Fruit fly (Drosophila melanogaster) whole organism, wandering third instar larva: ENCODE results near the gene Drice.

Experiments used
- Abd-B ChIP-seq: fragments of >200 bp; optimal IDR thresholded peaks from 2 replicates; lab custom pipeline; 2017; ENCODE audit warnings: missing biosample characterization, missing genetic modification characterization
- CG32264 ChIP-seq: fragments of 200-800 bp; sonication (Bioruptor generic); optimal IDR thresholded peaks from 2 replicates; lab custom pipeline; 2016; ENCODE audit warnings: missing biosample characterization, missing genetic modification characterization
- CG9705 ChIP-seq: fragments of 200-800 bp; sonication (Bioruptor generic); optimal IDR thresholded peaks from 2 replicates; lab custom pipeline; 2018; ENCODE audit warnings: missing biosample characterization, mild to moderate bottlenecking, missing genetic modification characterization
- CrebA ChIP-seq: fragments of 200-800 bp; sonication (Bioruptor generic); optimal IDR thresholded peaks from 2 replicates; lab custom pipeline; 2016; ENCODE audit warnings: missing biosample characterization, mild to moderate bottlenecking, missing genetic modification characterization, borderline replicate concordance
- Dfd ChIP-seq: fragments of >200 bp; optimal IDR thresholded peaks from 2 replicates; lab custom pipeline; 2017; ENCODE audit warnings: missing biosample characterization, missing genetic modification characterization
- Dif ChIP-seq: fragments of 200-275, 200-300 bp; sonication (Bioruptor generic); optimal IDR thresholded peaks from 2 replicates; lab custom pipeline; 2018; ENCODE audit warnings: missing biosample characterization, missing genetic modification characterization; ENCODE audit not compliant: partially characterized antibody
- GATAd ChIP-seq: sonication (Bioruptor generic); optimal IDR thresholded peaks from 2 replicates; lab custom pipeline; 2016; ENCODE audit warnings: missing biosample characterization, missing genetic modification characterization
- HLH106 ChIP-seq: fragments of 200-800 bp; optimal IDR thresholded peaks from 3 replicates; lab custom pipeline; 2019; ENCODE audit warnings: missing biosample characterization, mild to moderate bottlenecking, missing genetic modification characterization, moderate library complexity
- Hnf4 ChIP-seq: fragments of 200-800 bp; sonication (Bioruptor generic); optimal IDR thresholded peaks from 2 replicates; lab custom pipeline; 2016; ENCODE audit warnings: missing biosample characterization, mild to moderate bottlenecking, missing genetic modification characterization
- Hr78 ChIP-seq: fragments of >200 bp; optimal IDR thresholded peaks from 2 replicates; lab custom pipeline; 2017; ENCODE audit warnings: missing biosample characterization, missing genetic modification characterization
- Hr83 ChIP-seq: fragments of 200-300 bp; sonication (Bioruptor generic); optimal IDR thresholded peaks from 2 replicates; lab custom pipeline; 2016; ENCODE audit warnings: missing biosample characterization, mild to moderate bottlenecking, missing genetic modification characterization, moderate library complexity; ENCODE audit not compliant: poor library complexity, severe bottlenecking
- Jra ChIP-seq: sonication (Bioruptor generic); optimal IDR thresholded peaks from 2 replicates; lab custom pipeline; 2016; ENCODE audit warnings: missing biosample characterization, missing genetic modification characterization
- Mio ChIP-seq: sonication (Bioruptor generic); optimal IDR thresholded peaks from 2 replicates; lab custom pipeline; 2016; ENCODE audit warnings: missing biosample characterization, missing genetic modification characterization
- Myc ChIP-seq: fragments of >200 bp; optimal IDR thresholded peaks from 2 replicates; lab custom pipeline; 2017
- N ChIP-seq: fragments of >200 bp; optimal IDR thresholded peaks from 2 replicates; lab custom pipeline; 2018; ENCODE audit warnings: missing biosample characterization, missing external identifiers, missing genetic modification characterization
- OdsH ChIP-seq: fragments of 200-800 bp; sonication (Bioruptor generic); optimal IDR thresholded peaks from 2 replicates; lab custom pipeline; 2016; ENCODE audit warnings: missing biosample characterization, mild to moderate bottlenecking, missing genetic modification characterization
- Rel ChIP-seq, 2 experiments: fragments of 200-800 bp; sonication (Bioruptor generic) in 1 of 2; optimal IDR thresholded peaks; 2 replicates in 1 of 2; 3 replicates in 1 of 2; lab custom pipeline; 2016 to 2019; ENCODE audit warnings: mild to moderate bottlenecking in 2 of 2, missing biosample characterization in 2 of 2, missing genetic modification characterization in 2 of 2, moderate library complexity in 1 of 2
- Sp1 ChIP-seq: fragments of 200-800 bp; sonication (Bioruptor generic); optimal IDR thresholded peaks from 3 replicates; lab custom pipeline; 2019; ENCODE audit warnings: missing biosample characterization, mild to moderate bottlenecking, missing genetic modification characterization, moderate library complexity
- Vsx2 ChIP-seq: fragments of 200-300, 225-300 bp; sonication (Bioruptor generic); optimal IDR thresholded peaks from 2 replicates; lab custom pipeline; 2018; ENCODE audit warnings: missing biosample characterization, missing genetic modification characterization; ENCODE audit not compliant: partially characterized antibody
- br ChIP-seq: fragments of 200-800 bp; sonication (Bioruptor generic); optimal IDR thresholded peaks from 2 replicates; lab custom pipeline; 2016; ENCODE audit warnings: missing biosample characterization, missing genetic modification characterization
- brk ChIP-seq: fragments of 200-800 bp; sonication (Bioruptor generic); optimal IDR thresholded peaks from 2 replicates; lab custom pipeline; 2016; ENCODE audit warnings: missing biosample characterization, mild to moderate bottlenecking, missing genetic modification characterization
- dl ChIP-seq, 2 experiments: fragments of 175-275, 200-275 bp in 1 of 2; fragments of 200-275 bp in 1 of 2; sonication (Bioruptor generic); optimal IDR thresholded peaks; lab custom pipeline; 2018; ENCODE audit warnings: mild to moderate bottlenecking in 2 of 2, missing biosample characterization in 2 of 2, missing genetic modification characterization in 2 of 2, moderate library complexity in 2 of 2; ENCODE audit not compliant: partially characterized antibody in 2 of 2, insufficient read depth in 1 of 2
- dmrt93B ChIP-seq: fragments of 200-800 bp; sonication (Bioruptor generic); optimal IDR thresholded peaks from 2 replicates; lab custom pipeline; 2018; ENCODE audit warnings: missing biosample characterization, mild to moderate bottlenecking, missing genetic modification characterization
- dsf ChIP-seq: sonication (Bioruptor generic); optimal IDR thresholded peaks from 2 replicates; lab custom pipeline; 2016; ENCODE audit warnings: missing biosample characterization, missing genetic modification characterization, borderline replicate concordance
- ey ChIP-seq: fragments of 200-800 bp; sonication (Bioruptor generic); optimal IDR thresholded peaks from 2 replicates; lab custom pipeline; 2016; ENCODE audit warnings: missing biosample characterization, missing genetic modification characterization
- foxo ChIP-seq, 2 experiments: fragments of 200-800 bp; sonication (Bioruptor generic); optimal IDR thresholded peaks; 2 replicates in 1 of 2; 3 replicates in 1 of 2; lab custom pipeline; 2016 to 2017; ENCODE audit warnings: missing biosample characterization in 2 of 2, missing genetic modification characterization in 2 of 2
- fru ChIP-seq: fragments of 200-800 bp; sonication (Bioruptor generic); optimal IDR thresholded peaks from 3 replicates; lab custom pipeline; 2016; ENCODE audit warnings: missing biosample characterization, mild to moderate bottlenecking, missing genetic modification characterization
- h ChIP-seq: fragments of 200-800 bp; sonication (Bioruptor generic); optimal IDR thresholded peaks from 3 replicates; lab custom pipeline; 2016; ENCODE audit warnings: missing biosample characterization, mild to moderate bottlenecking, missing genetic modification characterization
- jim ChIP-seq: fragments of 175-275, 200-325 bp; sonication (Bioruptor generic); optimal IDR thresholded peaks from 2 replicates; lab custom pipeline; 2016; ENCODE audit warnings: missing biosample characterization, mild to moderate bottlenecking, missing genetic modification characterization
- lola ChIP-seq: fragments of >200 bp; optimal IDR thresholded peaks from 2 replicates; lab custom pipeline; 2017; ENCODE audit warnings: missing biosample characterization, missing genetic modification characterization
- pan ChIP-seq: fragments of >200 bp; optimal IDR thresholded peaks from 2 replicates; lab custom pipeline; 2017
- psq ChIP-seq: fragments of 200-800 bp; sonication (Bioruptor generic); optimal IDR thresholded peaks from 3 replicates; lab custom pipeline; 2017; ENCODE audit warnings: missing biosample characterization, mild to moderate bottlenecking, missing genetic modification characterization, moderate library complexity
- rgr ChIP-seq: fragments of 200-800 bp; sonication (Bioruptor generic); optimal IDR thresholded peaks from 3 replicates; lab custom pipeline; 2016; ENCODE audit warnings: missing biosample characterization, mild to moderate bottlenecking, missing genetic modification characterization
- sage ChIP-seq: fragments of 200-800 bp; sonication (Bioruptor generic); optimal IDR thresholded peaks from 2 replicates; lab custom pipeline; 2016; ENCODE audit warnings: missing biosample characterization, mild to moderate bottlenecking, missing genetic modification characterization
- sv ChIP-seq: fragments of 200-800 bp; sonication (Bioruptor generic); optimal IDR thresholded peaks from 3 replicates; lab custom pipeline; 2016; ENCODE audit warnings: missing biosample characterization, missing genetic modification characterization
- tai ChIP-seq: sonication (Bioruptor generic); optimal IDR thresholded peaks from 2 replicates; lab custom pipeline; 2016; ENCODE audit warnings: missing biosample characterization, missing genetic modification characterization
- usp ChIP-seq: fragments of >200 bp; optimal IDR thresholded peaks from 2 replicates; lab custom pipeline; 2017; ENCODE audit warnings: missing biosample characterization, missing genetic modification characterization
- woc ChIP-seq: sonication (Bioruptor generic); optimal IDR thresholded peaks from 2 replicates; lab custom pipeline; 2016; ENCODE audit warnings: missing biosample characterization, mild to moderate bottlenecking, missing genetic modification characterization

Gene Drice

dm6 chr3R:29771645-29772089, 27.8 kb upstream of the Drice start:
- TF ChIP-seq Rel (GFP tag; optimal IDR thresholded peaks at IDR 0.05; lab: Kevin White, UChicago) (no peak), Rel (tag; optimal IDR thresholded peaks at IDR 0.05; lab: Kevin White, UChicago) (peak; percentile 82), pan (lab: Kevin White, UChicago) (no peak), lola (GFP tag; lab: Kevin White, UChicago) (no peak), CrebA (GFP tag; lab: Kevin White, UChicago) (peak; percentile 45)
- TF ChIP-seq, all 38 proteins: peak for 2

DNA sequence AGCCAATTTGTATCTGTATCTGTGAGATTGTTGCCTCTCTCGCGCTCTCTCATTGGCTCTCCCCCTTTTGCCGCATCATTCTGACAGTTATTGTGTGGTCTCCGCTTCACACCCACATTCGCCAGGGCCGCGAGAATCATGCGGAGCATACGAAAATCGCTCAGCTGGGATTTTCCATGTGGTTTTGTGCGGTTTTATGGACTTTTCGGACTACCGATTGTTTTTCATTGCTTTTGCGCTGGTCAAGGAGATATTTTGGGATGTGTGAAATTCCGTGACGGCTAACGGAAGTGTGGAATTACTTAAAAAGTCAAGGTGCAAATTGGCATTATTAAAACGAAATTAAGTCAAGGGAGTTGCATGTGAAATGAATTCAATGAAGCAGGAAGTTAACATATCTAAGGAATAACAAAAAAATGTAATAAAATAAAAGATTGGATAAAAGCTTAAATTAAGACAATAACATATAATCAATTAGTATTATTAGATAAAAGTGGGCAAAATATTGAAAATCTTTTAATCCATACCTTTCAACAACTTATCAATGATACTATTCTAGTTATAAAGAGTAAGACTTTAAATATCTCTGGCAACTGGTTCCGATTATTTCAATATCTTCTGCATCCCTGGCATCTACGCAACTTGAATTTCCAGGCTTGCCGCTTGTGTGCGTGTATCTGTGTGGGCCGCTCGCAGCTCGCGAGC, 27.2 kb upstream of the Drice start:
- TF ChIP-seq sage (GFP tag; lab: Kevin White, UChicago) = no peak
- peak; percentile 7 for TF ChIP-seq fru (GFP tag; lab: Kevin White, UChicago)
- peak; percentile 94 for TF ChIP-seq psq (GFP tag; lab: Kevin White, UChicago)
- TF ChIP-seq dsf (GFP tag; lab: Kevin White, UChicago) = no peak
- no peak for TF ChIP-seq Mio
- TF ChIP-seq Abd-B (GFP tag; lab: Kevin White, UChicago) = no peak
- TF ChIP-seq GATAd (GFP tag; lab: Kevin White, UChicago) = no peak
- TF ChIP-seq N (GFP tag; lab: Kevin White, UChicago) = no peak
- peak; percentile 72 for TF ChIP-seq woc (GFP tag; lab: Kevin White, UChicago)
- TF ChIP-seq dmrt93B (GFP tag; lab: Kevin White, UChicago) = peak; percentile 70
- TF ChIP-seq Myc (lab: Kevin White, UChicago) = peak; percentile 29
- TF ChIP-seq lola (GFP tag; lab: Kevin White, UChicago) = no peak
- TF ChIP-seq Dif (GFP tag; lab: Kevin White, UChicago) = peak; percentile 93
- no peak for TF ChIP-seq Sp1 (GFP tag; lab: Kevin White, UChicago)
- TF ChIP-seq CG9705 = peak; percentile 47
- TF ChIP-seq Rel (GFP tag; optimal IDR thresholded peaks at IDR 0.05; lab: Kevin White, UChicago) = no peak
- no peak for TF ChIP-seq Rel (tag; optimal IDR thresholded peaks at IDR 0.05; lab: Kevin White, UChicago)
- peak; percentile 36 for TF ChIP-seq tai
- TF ChIP-seq h (GFP tag; lab: Kevin White, UChicago) = no peak
- no peak for TF ChIP-seq Jra (GFP tag; lab: Kevin White, UChicago)
- peak; percentile 91 to 92 for TF ChIP-seq dl (GFP tag; optimal IDR thresholded peaks at IDR 0.05; lab: Kevin White, UChicago; ENCODE audit: insufficient read depth in 1 of 2, partially characterized antibody in 2 of 2)
- peak in 1 of 2 experiments; percentile 27 for TF ChIP-seq foxo (GFP tag; optimal IDR thresholded peaks at IDR 0.05; lab: Kevin White, UChicago)
- peak; percentile 32 for TF ChIP-seq Vsx2
- no peak for TF ChIP-seq Hr78 (GFP tag; lab: Kevin White, UChicago)
- TF ChIP-seq ey = no peak
- TF ChIP-seq CrebA (GFP tag; lab: Kevin White, UChicago) = no peak
- no peak for TF ChIP-seq pan (lab: Kevin White, UChicago)
- no peak for TF ChIP-seq usp (GFP tag; lab: Kevin White, UChicago)
- TF ChIP-seq Hr83 (GFP tag; lab: Kevin White, UChicago) = peak; percentile 55
- no peak for TF ChIP-seq OdsH
- peak; percentile 2 for TF ChIP-seq br
- TF ChIP-seq HLH106 = peak; percentile 63

DNA sequence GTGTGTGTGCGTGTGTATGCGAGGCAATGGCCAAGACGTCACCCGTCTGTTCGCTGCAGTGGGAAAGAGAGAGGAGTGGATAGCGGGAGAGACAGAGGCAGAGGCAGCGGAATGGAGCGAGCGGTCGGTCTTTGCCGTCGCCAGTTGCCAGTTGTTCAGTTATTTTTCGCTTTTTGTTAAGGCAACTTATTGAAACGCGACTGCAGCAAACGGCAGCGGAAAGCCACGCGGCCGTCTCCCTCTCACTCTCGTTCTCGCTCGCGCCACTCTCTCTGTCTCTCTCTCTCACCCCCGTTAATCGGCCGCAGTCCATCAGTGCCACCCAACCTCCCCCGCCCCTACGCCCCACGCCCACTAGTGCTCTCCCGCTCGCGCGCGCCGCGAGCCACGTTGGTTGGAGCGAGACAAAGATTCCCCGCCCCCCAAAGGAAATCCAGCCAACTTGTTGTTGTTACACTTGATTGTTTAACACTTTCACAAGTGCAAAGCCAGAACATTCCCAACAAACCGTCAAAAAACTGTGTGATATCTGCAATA, 26.6 kb upstream of the Drice start:
- TF ChIP-seq dl (GFP tag; optimal IDR thresholded peaks at IDR 0.05; lab: Kevin White, UChicago; ENCODE audit: insufficient read depth in 1 of 2, partially characterized antibody in 2 of 2) (peak; percentile 34 to 87), usp (GFP tag; lab: Kevin White, UChicago) (no peak), Hr83 (GFP tag; lab: Kevin White, UChicago) (peak; percentile 63), Hnf4 (GFP tag; lab: Kevin White, UChicago) (peak; percentile 43), ey (no peak), Dfd (no peak), rgr (peak; percentile 20), HLH106 (no peak), foxo (GFP tag; optimal IDR thresholded peaks at IDR 0.05; lab: Kevin White, UChicago) (peak in 1 of 2 experiments; percentile 10), Sp1 (GFP tag; lab: Kevin White, UChicago) (peak; percentile 56), CG32264 (GFP tag; lab: Kevin White, UChicago) (no peak), CrebA (GFP tag; lab: Kevin White, UChicago) (peak; percentile 10), dmrt93B (GFP tag; lab: Kevin White, UChicago) (no peak), sage (GFP tag; lab: Kevin White, UChicago) (no peak), N (GFP tag; lab: Kevin White, UChicago) (peak; percentile 26), psq (GFP tag; lab: Kevin White, UChicago) (peak; percentile 64), Rel (GFP tag; optimal IDR thresholded peaks at IDR 0.05; lab: Kevin White, UChicago) (no peak), Rel (tag; optimal IDR thresholded peaks at IDR 0.05; lab: Kevin White, UChicago) (peak; percentile 85), br (no peak), dsf (GFP tag; lab: Kevin White, UChicago) (no peak), Abd-B (GFP tag; lab: Kevin White, UChicago) (no peak), brk (GFP tag; lab: Kevin White, UChicago) (no peak), Myc (lab: Kevin White, UChicago) (no peak), jim (GFP tag; lab: Kevin White, UChicago) (peak; percentile 79), sv (GFP tag; lab: Kevin White, UChicago) (no peak), Vsx2 (peak; percentile 3), Hr78 (GFP tag; lab: Kevin White, UChicago) (no peak), GATAd (GFP tag; lab: Kevin White, UChicago) (no peak), Dif (GFP tag; lab: Kevin White, UChicago) (peak; percentile 94), OdsH (peak; percentile 53), fru (GFP tag; lab: Kevin White, UChicago) (peak; percentile 14), h (GFP tag; lab: Kevin White, UChicago) (peak; percentile 83)
